Fruit fly (Drosophila melanogaster) whole organism, embryonic: Measurements from ENCODE around the gene Fbw5.

Experiments used
- Bgb ChIP-seq: fragments of 200-800 bp; sonication (Bioruptor generic); IDR thresholded peaks from 2 replicates; pipeline ENCODE4 v1.3.6; 2022; ENCODE audit warnings: missing biosample characterization, missing genetic modification characterization; ENCODE audit not compliant: partially characterized antibody
- Blimp-1 ChIP-seq: fragments of 200-800 bp; sonication (Bioruptor generic); optimal IDR thresholded peaks from 3 replicates; lab custom pipeline; 2018; ENCODE audit warnings: missing biosample characterization, missing genetic modification characterization, mild to moderate bottlenecking, moderate library complexity, missing genetic modification reagents
- CG10321 ChIP-seq: fragments of 200-800 bp; sonication (Bioruptor generic); IDR thresholded peaks from 2 replicates; pipeline ENCODE4 v1.3.6; 2022; ENCODE audit warnings: missing biosample characterization, missing genetic modification characterization
- CG10979 ChIP-seq: fragments of 200-800 bp; sonication (Bioruptor generic); optimal IDR thresholded peaks from 2 replicates; lab custom pipeline; 2018; ENCODE audit warnings: missing biosample characterization, mild to moderate bottlenecking, missing genetic modification characterization, moderate library complexity
- CG12744 ChIP-seq: fragments of 200-800 bp; sonication (Bioruptor generic); optimal IDR thresholded peaks from 2 replicates; lab custom pipeline; 2016; ENCODE audit warnings: missing biosample characterization, missing genetic modification characterization
- CG1529 ChIP-seq: fragments of 200-800 bp; sonication (Bioruptor generic); optimal IDR thresholded peaks from 3 replicates; lab custom pipeline; 2018; ENCODE audit warnings: missing biosample characterization, missing genetic modification characterization
- CG1647 ChIP-seq: fragments of 200-800 bp; sonication (Bioruptor generic); optimal IDR thresholded peaks from 3 replicates; lab custom pipeline; 2016; ENCODE audit warnings: missing biosample characterization, missing genetic modification characterization
- CG17829 ChIP-seq: fragments of 200-800 bp; optimal IDR thresholded peaks from 2 replicates; lab custom pipeline; 2019; ENCODE audit warnings: missing biosample characterization, mild to moderate bottlenecking, missing genetic modification characterization, moderate library complexity
- CG2889 ChIP-seq: fragments of 200-800 bp; sonication (Bioruptor generic); IDR thresholded peaks from 3 replicates; pipeline ENCODE4 v1.3.6; 2022; ENCODE audit warnings: missing biosample characterization, missing genetic modification characterization
- CG31224 ChIP-seq: fragments of 200-800 bp; sonication (Bioruptor generic); IDR thresholded peaks from 2 replicates; pipeline ENCODE4 v1.3.6; 2022; ENCODE audit warnings: missing biosample characterization, missing genetic modification characterization
- CG32532 ChIP-seq: fragments of 200-800 bp; sonication (Bioruptor generic); IDR thresholded peaks from 2 replicates; pipeline ENCODE4 v1.3.6; 2022; ENCODE audit warnings: missing biosample characterization, missing genetic modification characterization
- CG32772 ChIP-seq: fragments of 200-800 bp; sonication (Bioruptor generic); IDR thresholded peaks from 2 replicates; pipeline ENCODE4 v1.3.6; 2022; ENCODE audit warnings: missing biosample characterization, missing genetic modification characterization
- CG42726 ChIP-seq: fragments of 200-800 bp; sonication (Bioruptor generic); IDR thresholded peaks from 2 replicates; pipeline ENCODE4 v1.3.6; 2022; ENCODE audit warnings: missing biosample characterization, missing genetic modification characterization; ENCODE audit not compliant: partially characterized antibody
- CG7357 ChIP-seq: fragments of 200-800 bp; sonication (Bioruptor generic); IDR thresholded peaks from 3 replicates; pipeline ENCODE4 v1.3.6; 2022; ENCODE audit warnings: missing biosample characterization, missing genetic modification characterization
- CG7372 ChIP-seq: fragments of 200-800 bp; sonication (Bioruptor generic); IDR thresholded peaks from 2 replicates; pipeline ENCODE4 v1.3.6; 2022; ENCODE audit warnings: missing biosample characterization, missing genetic modification characterization
- CG7786 ChIP-seq: fragments of 200-800 bp; sonication (Bioruptor generic); optimal IDR thresholded peaks from 2 replicates; lab custom pipeline; 2016; ENCODE audit warnings: missing biosample characterization, missing genetic modification characterization
- CG7928 ChIP-seq: fragments of 200-800 bp; sonication (Bioruptor generic); optimal IDR thresholded peaks from 2 replicates; lab custom pipeline; 2017; ENCODE audit warnings: missing biosample characterization, mild to moderate bottlenecking, missing genetic modification characterization
- CG8924 ChIP-seq: fragments of 200-800 bp; optimal IDR thresholded peaks from 3 replicates; lab custom pipeline; 2019; ENCODE audit warnings: missing biosample characterization, mild to moderate bottlenecking, missing genetic modification characterization, moderate library complexity
- CG9727 ChIP-seq: fragments of 200-800 bp; sonication (Bioruptor generic); optimal IDR thresholded peaks from 3 replicates; lab custom pipeline; 2017; ENCODE audit warnings: missing biosample characterization, mild to moderate bottlenecking, missing genetic modification characterization
- CHES-1-like ChIP-seq: fragments of 200-800 bp; sonication (Bioruptor generic); optimal IDR thresholded peaks from 2 replicates; lab custom pipeline; 2016; ENCODE audit warnings: missing biosample characterization, missing genetic modification characterization
- CkIIα-i1 ChIP-seq: fragments of 200-800 bp; sonication (Bioruptor generic); IDR thresholded peaks from 2 replicates; pipeline ENCODE4 v1.3.6; 2022; ENCODE audit warnings: missing biosample characterization, missing genetic modification characterization
- Dip3 ChIP-seq: fragments of 200-800 bp; sonication (Bioruptor generic); optimal IDR thresholded peaks from 3 replicates; lab custom pipeline; 2016; ENCODE audit warnings: missing biosample characterization, missing genetic modification characterization
- Doc3 ChIP-seq: fragments of 200-800 bp; sonication (Bioruptor generic); IDR thresholded peaks from 3 replicates; pipeline ENCODE4 v1.3.6; 2022; ENCODE audit warnings: missing biosample characterization, missing genetic modification characterization; ENCODE audit not compliant: partially characterized antibody
- E2f2 ChIP-seq: fragments of 200-800 bp; sonication (Bioruptor generic); IDR thresholded peaks from 2 replicates; pipeline ENCODE4 v1.3.6; 2022; ENCODE audit warnings: missing biosample characterization, missing genetic modification characterization
- GATAe ChIP-seq: fragments of 200-800 bp; sonication (Bioruptor generic); conservative IDR thresholded peaks from 2 replicates; pipeline ENCODE4 v1.3.6; 2022; ENCODE audit warnings: missing biosample characterization, missing genetic modification characterization
- Gug ChIP-seq: fragments of 200-800 bp; sonication (Bioruptor generic); IDR thresholded peaks from 4 replicates; pipeline ENCODE4 v1.3.6; 2022; ENCODE audit warnings: missing biosample characterization, missing genetic modification characterization
- Jarid2 ChIP-seq: fragments of 200-800 bp; sonication (Bioruptor generic); optimal IDR thresholded peaks from 3 replicates; lab custom pipeline; 2017; ENCODE audit warnings: mild to moderate bottlenecking, missing biosample characterization, missing genetic modification reagents, missing genetic modification characterization
- Kr ChIP-seq: fragments of 200-800 bp; sonication (Bioruptor generic); optimal IDR thresholded peaks from 2 replicates; lab custom pipeline; 2017; ENCODE audit warnings: missing biosample characterization, mild to moderate bottlenecking, missing genetic modification characterization
- MTF-1 ChIP-seq: fragments of 200-800 bp; sonication (Bioruptor generic); optimal IDR thresholded peaks from 2 replicates; lab custom pipeline; 2018; ENCODE audit warnings: missing biosample characterization, mild to moderate bottlenecking, missing genetic modification characterization, borderline replicate concordance
- Nf-YB ChIP-seq: fragments of 200-800 bp; sonication (Bioruptor generic); optimal IDR thresholded peaks from 3 replicates; lab custom pipeline; 2019; ENCODE audit warnings: missing biosample characterization, mild to moderate bottlenecking, missing genetic modification characterization, moderate library complexity
- Oaz ChIP-seq: fragments of 200-800 bp; sonication (Bioruptor generic); IDR thresholded peaks from 2 replicates; pipeline ENCODE4 v1.3.6; 2022; ENCODE audit warnings: missing biosample characterization, missing genetic modification characterization
- Optix ChIP-seq: fragments of 200-800 bp; sonication (Bioruptor generic); IDR thresholded peaks from 3 replicates; pipeline ENCODE4 v1.3.6; 2022; ENCODE audit warnings: missing biosample characterization, missing genetic modification characterization
- Ptx1 ChIP-seq: fragments of 200-800 bp; sonication (Bioruptor generic); IDR thresholded peaks from 2 replicates; pipeline ENCODE4 v1.3.6; 2022; ENCODE audit warnings: missing biosample characterization, missing genetic modification characterization
- Trl ChIP-seq, 3 experiments: fragments of >200 bp in 2 of 3; fragments of 200-800 bp in 1 of 3; sonication (Bioruptor generic) in 1 of 3; optimal IDR thresholded peaks; 2 replicates in 1 of 3; 3 replicates in 2 of 3; lab custom pipeline; 2016 to 2017; ENCODE audit warnings: missing biosample characterization in 1 of 3, missing genetic modification characterization in 1 of 3
- chif ChIP-seq, 2 experiments: fragments of 200-800 bp; sonication (Bioruptor generic); optimal IDR thresholded peaks; 3 replicates each; lab custom pipeline; 2016; ENCODE audit warnings: missing biosample characterization in 2 of 2, missing genetic modification characterization in 2 of 2
- chn ChIP-seq: fragments of 200-800 bp; sonication (Bioruptor generic); optimal IDR thresholded peaks from 2 replicates; lab custom pipeline; 2016; ENCODE audit warnings: missing biosample characterization, missing genetic modification characterization
- crc ChIP-seq: fragments of 200-800 bp; sonication (Bioruptor generic); optimal IDR thresholded peaks from 2 replicates; lab custom pipeline; 2016; ENCODE audit warnings: missing biosample characterization, missing genetic modification characterization
- dan ChIP-seq: fragments of 200-800 bp; sonication (Bioruptor generic); IDR thresholded peaks from 2 replicates; pipeline ENCODE4 v1.3.6; 2022; ENCODE audit warnings: missing biosample characterization, missing genetic modification characterization
- dpn ChIP-seq, 2 experiments: fragments of 200-800 bp; sonication (Bioruptor generic); optimal IDR thresholded peaks; 3 replicates each; lab custom pipeline; 2016; ENCODE audit warnings: missing biosample characterization in 2 of 2, missing genetic modification characterization in 2 of 2
- fd64A ChIP-seq: fragments of 200-800 bp; sonication (Bioruptor generic); optimal IDR thresholded peaks from 3 replicates; lab custom pipeline; 2018; ENCODE audit warnings: missing biosample characterization, mild to moderate bottlenecking, missing genetic modification characterization
- gfzf ChIP-seq: fragments of 200-800 bp; sonication (Bioruptor generic); optimal IDR thresholded peaks from 2 replicates; lab custom pipeline; 2016; ENCODE audit warnings: missing biosample characterization, mild to moderate bottlenecking, missing genetic modification characterization, moderate library complexity
- gsb ChIP-seq: fragments of 200-800 bp; sonication (Bioruptor generic); IDR thresholded peaks from 2 replicates; pipeline ENCODE4 v1.3.6; 2022; ENCODE audit warnings: missing biosample characterization, missing genetic modification characterization
- h ChIP-seq: fragments of >200 bp; optimal IDR thresholded peaks from 2 replicates; lab custom pipeline; 2017
- luna ChIP-seq: fragments of 200-800 bp; sonication (Bioruptor generic); optimal IDR thresholded peaks from 2 replicates; lab custom pipeline; 2016; ENCODE audit warnings: missing biosample characterization, missing genetic modification characterization
- mirr ChIP-seq: fragments of 200-800 bp; sonication (Bioruptor generic); optimal IDR thresholded peaks from 3 replicates; lab custom pipeline; 2018; ENCODE audit warnings: missing biosample characterization, mild to moderate bottlenecking, missing genetic modification characterization
- nom ChIP-seq: fragments of 200-800 bp; sonication (Bioruptor generic); optimal IDR thresholded peaks from 2 replicates; lab custom pipeline; 2017; ENCODE audit warnings: missing biosample characterization, missing genetic modification characterization, mild to moderate bottlenecking, moderate library complexity, missing genetic modification reagents
- odd ChIP-seq: fragments of 200-800 bp; sonication (Bioruptor generic); optimal IDR thresholded peaks from 2 replicates; lab custom pipeline; 2017; ENCODE audit warnings: missing biosample characterization, mild to moderate bottlenecking, missing genetic modification characterization
- p53 ChIP-seq: fragments of 200-800 bp; sonication (Bioruptor generic); optimal IDR thresholded peaks from 2 replicates; lab custom pipeline; 2016; ENCODE audit warnings: missing biosample characterization, missing genetic modification characterization
- scrt ChIP-seq: fragments of 200-800 bp; sonication (Bioruptor generic); optimal IDR thresholded peaks from 2 replicates; lab custom pipeline; 2018; ENCODE audit warnings: missing biosample characterization, mild to moderate bottlenecking, missing genetic modification characterization, moderate library complexity
- seq ChIP-seq: fragments of 200-800 bp; sonication (Bioruptor generic); IDR thresholded peaks from 2 replicates; pipeline ENCODE4 v1.3.6; 2022; ENCODE audit warnings: missing biosample characterization, missing genetic modification characterization
- sisA ChIP-seq: fragments of 200-800 bp; sonication (Bioruptor generic); IDR thresholded peaks from 2 replicates; pipeline ENCODE4 v1.3.6; 2022; ENCODE audit warnings: missing biosample characterization, missing genetic modification characterization

The Fbw5 gene

dm6 chr2L:6082936-6083627 lies 17.3 kb upstream of the Fbw5 start (continued):
- TF ChIP-seq CG7928 (GFP tag; lab: Kevin White, UChicago) (no peak), MTF-1 (no peak), h (lab: Kevin White, UChicago) (no peak), CG42726 (GFP tag; lab: Robert Waterston, UW) (no peak), GATAe (GFP tag; lab: Robert Waterston, UW) (no peak; the same call in 1 of the 2 replicates), CG10979 (no peak), sisA (no peak), CG1529 (GFP tag; lab: Kevin White, UChicago) (no peak), Oaz (GFP tag; lab: Robert Waterston, UW) (no peak), CG32532 (GFP tag; lab: Robert Waterston, UW) (no peak; the same call in 1 of the 2 replicates), chif (GFP tag; optimal IDR thresholded peaks at IDR 0.05; lab: Kevin White, UChicago) (no peak), nom (no peak), gsb (no peak), dpn (GFP tag; optimal IDR thresholded peaks at IDR 0.05; lab: Kevin White, UChicago) (no peak), Dip3 (GFP tag; lab: Kevin White, UChicago) (no peak), CG7786 (GFP tag; lab: Kevin White, UChicago) (no peak), Doc3 (GFP tag; lab: Robert Waterston, UW) (no peak), seq (GFP tag; lab: Robert Waterston, UW) (no peak), p53 (GFP tag; lab: Kevin White, UChicago) (no peak), Jarid2 (GFP tag; lab: Kevin White, UChicago) (no peak), Nf-YB (GFP tag; lab: Kevin White, UChicago) (peak; percentile 18), fd64A (GFP tag; lab: Kevin White, UChicago) (no peak), chn (GFP tag; lab: Kevin White, UChicago) (no peak), CG9727 (GFP tag; lab: Kevin White, UChicago) (no peak), CG2889 (no peak), mirr (GFP tag; lab: Kevin White, UChicago) (peak; percentile 98), CG1647 (GFP tag; lab: Kevin White, UChicago) (no peak), luna (no peak), CG8924 (tag; lab: Kevin White, UChicago) (peak; percentile 37), crc (GFP tag; lab: Kevin White, UChicago) (no peak), Bgb (no peak), CHES-1-like (GFP tag; lab: Kevin White, UChicago) (peak; percentile 0), CG10321 (GFP tag; lab: Robert Waterston, UW) (no peak), Trl (optimal IDR thresholded peaks at IDR 0.05; lab: Kevin White, UChicago) (peak; percentile 10 to 87), Trl (GFP tag; optimal IDR thresholded peaks at IDR 0.05; lab: Kevin White, UChicago) (no peak), CG17829 (tag; lab: Kevin White, UChicago) (no peak), Gug (GFP tag; lab: Robert Waterston, UW) (no peak), scrt (GFP tag; lab: Kevin White, UChicago) (no peak), Blimp-1 (no peak), CG7357 (no peak), CG7372 (GFP tag; lab: Robert Waterston, UW) (0 out of 2 replicates have a peak, but pooled peaks have one; percentile 51), dan (GFP tag; lab: Robert Waterston, UW) (no peak), CG12744 (GFP tag; lab: Kevin White, UChicago) (no peak), Ptx1 (no peak), gfzf (GFP tag; lab: Kevin White, UChicago) (no peak), CG31224 (GFP tag; lab: Robert Waterston, UW) (no peak), odd (GFP tag; lab: Kevin White, UChicago) (no peak), Optix (GFP tag; lab: Robert Waterston, UW) (no peak), E2f2 (GFP tag; lab: Robert Waterston, UW) (no peak), CG32772 (GFP tag; lab: Robert Waterston, UW) (no peak), CkIIα-i1 (no peak), Kr (no peak)
